Worm (Caenorhabditis elegans): ENCODE measurements around the gene F10E7.9.

ce11 chrII:7102288-7102687, 7.6 kb downstream of the F10E7.9 start:
- TF ChIP-seq snpc-4 (tag; optimal IDR thresholded peaks at IDR 0.05) (no peak), nhr-28 (tag; optimal IDR thresholded peaks at IDR 0.05) (no peak), elt-3 (tag; optimal IDR thresholded peaks at IDR 0.05) (no peak), nhr-76 (tag; optimal IDR thresholded peaks at IDR 0.05) (no peak)

Data from whole organism, mixed stage, embryonic.